Fruit fly (Drosophila melanogaster) whole organism, wandering third instar larva: ENCODE data around the gene CG8086.

Experiments used
- Rel ChIP-seq, 2 experiments: fragments of 200-800 bp; sonication (Bioruptor generic) in 1 of 2; optimal IDR thresholded peaks; 2 replicates in 1 of 2; 3 replicates in 1 of 2; lab custom pipeline; 2016 to 2019; ENCODE audit warnings: mild to moderate bottlenecking in 2 of 2, missing biosample characterization in 2 of 2, missing genetic modification characterization in 2 of 2, moderate library complexity in 1 of 2
- usp ChIP-seq: fragments of >200 bp; optimal IDR thresholded peaks from 2 replicates; lab custom pipeline; 2017; ENCODE audit warnings: missing biosample characterization, missing genetic modification characterization

DNA sequence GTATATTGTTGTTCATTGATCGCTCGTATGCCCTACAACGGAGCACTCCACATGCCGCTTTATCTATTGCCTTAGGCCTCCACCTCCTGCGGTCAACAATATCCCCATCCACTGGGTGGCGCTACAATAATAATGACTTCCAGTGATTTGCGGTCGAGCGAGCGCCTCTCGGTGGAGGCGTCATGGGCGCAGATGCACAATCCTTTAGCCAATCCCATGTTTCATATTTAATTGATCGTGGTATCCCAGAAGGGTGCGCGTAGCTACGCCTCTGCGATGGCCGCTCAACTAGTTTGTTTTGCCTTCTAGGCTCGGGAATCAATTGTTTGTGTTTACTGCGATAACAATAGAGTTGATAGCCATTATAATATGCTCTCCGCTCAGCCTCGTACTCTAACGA is 28.2 kb downstream of the CG8086 start:
- TF ChIP-seq usp = no peak
- TF ChIP-seq Rel (GFP tag; optimal IDR thresholded peaks at IDR 0.05; lab: Kevin White, UChicago) = no peak
- TF ChIP-seq Rel (tag; optimal IDR thresholded peaks at IDR 0.05; lab: Kevin White, UChicago) = no peak
